Worm (Caenorhabditis elegans): ENCODE results near the gene acn-1.

acn-1 gene

DNA sequence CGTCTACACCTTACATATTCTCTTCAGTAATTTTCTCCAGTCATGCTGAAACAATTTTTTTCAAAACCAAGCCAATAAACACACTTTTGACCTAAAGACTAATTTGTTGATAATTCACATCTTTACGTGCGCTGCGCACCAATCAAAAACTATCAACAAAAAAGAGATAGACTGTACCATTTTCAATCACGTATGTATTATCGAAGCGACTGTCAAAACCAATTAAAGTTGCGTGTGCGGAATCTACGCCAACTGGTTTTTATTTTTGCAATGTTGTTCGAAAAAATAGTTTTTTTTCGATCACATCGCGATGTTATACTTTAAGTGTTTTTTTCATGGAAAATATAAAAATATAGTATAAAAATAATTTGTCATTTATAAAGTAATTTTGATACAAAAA is 17.6 kb downstream of the acn-1 start (continued):
- peak; percentile 3 for TF ChIP-seq mep-1 (tag; optimal IDR thresholded peaks at IDR 0.05)
- no peak for TF ChIP-seq nhr-12 (tag; optimal IDR thresholded peaks at IDR 0.05)
- peak in 1 of 2 experiments; percentile 51 for TF ChIP-seq lsy-2 (tag; optimal IDR thresholded peaks at IDR 0.05)
- TF ChIP-seq nhr-85 (tag), result peak; percentile 95
- no peak for TF ChIP-seq mef-2 (tag; optimal IDR thresholded peaks at IDR 0.05)
- TF ChIP-seq hlh-17 (GFP tag; optimal IDR thresholded peaks at IDR 0.05; ENCODE audit: borderline replicate concordance), result no peak
- TF ChIP-seq lin-35 (GFP tag; optimal IDR thresholded peaks at IDR 0.05), result peak in 1 of 2 experiments; percentile 12
- no peak for TF ChIP-seq nhr-237 (tag; optimal IDR thresholded peaks at IDR 0.05)
- no peak for TF ChIP-seq sup-37 (GFP tag; optimal IDR thresholded peaks at IDR 0.05)
- TF ChIP-seq nhr-71 (tag; optimal IDR thresholded peaks at IDR 0.05), result peak; percentile 46
- no peak for TF ChIP-seq ces-1 (GFP tag; optimal IDR thresholded peaks at IDR 0.05)
- peak; percentile 27 for TF ChIP-seq unc-130 (tag; optimal IDR thresholded peaks at IDR 0.05)
- no peak for TF ChIP-seq unc-86 (tag; optimal IDR thresholded peaks at IDR 0.05)
- TF ChIP-seq Y116A8C.19 (tag; optimal IDR thresholded peaks at IDR 0.05; ENCODE audit: borderline replicate concordance), result no peak
- no peak for TF ChIP-seq pag-3 (tag; optimal IDR thresholded peaks at IDR 0.05; ENCODE audit: borderline replicate concordance, insufficient read depth)
- no peak for TF ChIP-seq fkh-10 (GFP tag; optimal IDR thresholded peaks at IDR 0.05)
- TF ChIP-seq hpl-2 (GFP tag; optimal IDR thresholded peaks at IDR 0.05), result no peak
- TF ChIP-seq blmp-1 (tag; optimal IDR thresholded peaks at IDR 0.05), result peak; percentile 53

DNA sequence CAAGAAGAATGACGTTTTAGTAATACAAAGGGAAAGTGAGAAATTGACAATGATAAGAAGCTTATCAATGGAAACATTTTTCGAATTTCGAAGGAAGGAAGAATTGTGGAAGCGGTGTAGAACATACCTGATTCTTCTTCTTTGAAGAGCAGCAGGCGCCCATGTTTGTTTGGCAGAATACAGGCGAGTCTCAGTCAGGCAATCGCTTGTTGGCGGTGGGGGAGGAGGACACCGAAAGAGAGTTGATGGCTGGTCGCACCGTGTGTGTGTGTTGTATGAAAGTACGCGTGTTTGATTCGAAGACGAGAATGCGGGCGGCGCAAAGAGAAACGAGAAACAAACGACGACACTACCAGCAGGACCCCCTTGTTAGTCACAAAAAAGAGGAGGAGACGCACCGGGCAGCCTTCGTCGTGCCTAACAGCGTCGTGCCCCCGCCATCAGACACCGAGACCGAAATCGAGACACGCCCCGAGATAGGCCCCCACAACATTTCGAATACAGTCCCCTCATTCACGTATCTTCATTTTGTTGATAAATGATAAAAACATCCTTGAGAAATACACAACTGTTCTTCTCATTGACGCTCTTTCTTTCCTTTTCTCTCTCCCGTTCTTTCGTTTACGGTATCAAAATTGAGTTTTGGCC is 19.0 kb downstream of the acn-1 start, which contains the start of gene cal-5:
cal-5 (minus strand) TSS at position 266 of the 648 bp plus-strand sequence.
- TF ChIP-seq lin-15B (tag; optimal IDR thresholded peaks at IDR 0.05) (no peak), F16B12.6 (tag; optimal IDR thresholded peaks at IDR 0.05) (no peak), unc-98 (GFP tag; IDR thresholded peaks at IDR 0.05) (no peak), nhr-20 (tag; optimal IDR thresholded peaks at IDR 0.05) (peak; percentile 66), mdl-1 (tag; optimal IDR thresholded peaks at IDR 0.05) (peak in 1 of 2 experiments; percentile 52), elt-3 (tag; optimal IDR thresholded peaks at IDR 0.05) (peak in 5 of 6 experiments; percentile 8 to 71 (median 51)), nhr-237 (tag; optimal IDR thresholded peaks at IDR 0.05) (peak; percentile 33), nhr-85 (tag) (peak; percentile 79), dsc-1 (tag; optimal IDR thresholded peaks at IDR 0.05) (no peak), lsy-2 (tag; optimal IDR thresholded peaks at IDR 0.05) (peak in 1 of 2 experiments; percentile 6), efl-1 (optimal IDR thresholded peaks at IDR 0.05) (no peak), efl-1 (GFP tag; optimal IDR thresholded peaks at IDR 0.05 in 1 of 2) (peak in 1 of 2 experiments; percentile 71), snu-23 (GFP tag; optimal IDR thresholded peaks at IDR 0.05) (peak; percentile 44), tbx-2 (tag; optimal IDR thresholded peaks at IDR 0.05) (peak; percentile 37), mep-1 (tag; optimal IDR thresholded peaks at IDR 0.05) (no peak), fos-1 (tag; optimal IDR thresholded peaks at IDR 0.05) (no peak), nhr-47 (tag; optimal IDR thresholded peaks at IDR 0.05) (peak; percentile 26), nhr-19 (GFP tag; conservative IDR thresholded peaks at IDR 0.05) (0 out of 2 replicates have a peak, but pooled peaks have one; percentile 10), elt-2 (tag; optimal IDR thresholded peaks at IDR 0.05) (peak; percentile 66), nhr-90 (tag; optimal IDR thresholded peaks at IDR 0.05; ENCODE audit: poor library complexity) (peak; percentile 50), ceh-82 (tag; optimal IDR thresholded peaks at IDR 0.05) (peak in 1 of 3 experiments; percentile 2), nhr-71 (tag; optimal IDR thresholded peaks at IDR 0.05) (peak; percentile 57), C34B4.2 (tag; optimal IDR thresholded peaks at IDR 0.05) (no peak), lin-14 (GFP tag; optimal IDR thresholded peaks at IDR 0.05) (peak; percentile 80), blmp-1 (tag; optimal IDR thresholded peaks at IDR 0.05) (peak; percentile 10), jun-1 (tag; optimal IDR thresholded peaks at IDR 0.05) (no peak), unc-86 (tag; optimal IDR thresholded peaks at IDR 0.05) (no peak), nhr-84 (tag; optimal IDR thresholded peaks at IDR 0.05) (no peak), ceh-8 (GFP tag; optimal IDR thresholded peaks at IDR 0.05) (no peak), swsn-7 (tag; optimal IDR thresholded peaks at IDR 0.05) (no peak), grh-1 (GFP tag; IDR thresholded peaks at IDR 0.05) (0 out of 2 replicates have a peak, but pooled peaks have one; percentile 15)

Measured in whole organism, L1 larva.